Worm (Caenorhabditis elegans) whole organism, young adult: ENCODE data around the gene drp-1.

Source experiments
- B0019.2 ChIP-seq: fragments of 200-800 bp; sonication (Bioruptor generic); conservative IDR thresholded peaks from 2 replicates; pipeline ENCODE4 v1.3.6; 2022; ENCODE audit warnings: missing genetic modification reagents, missing genetic modification characterization, missing compliant biosample characterization
- B0035.1 ChIP-seq: sonication (generic microtip); optimal IDR thresholded peaks from 2 replicates; lab custom pipeline; 2016; ENCODE audit warnings: missing genetic modification characterization, mild to moderate bottlenecking, missing compliant biosample characterization, missing genotype, missing genetic modification reagents
- F37B4.10 ChIP-seq: fragments of 200-800 bp; sonication (Bioruptor generic); IDR thresholded peaks from 2 replicates; pipeline ENCODE4 v1.3.6; 2022; ENCODE audit warnings: missing genetic modification characterization, missing compliant biosample characterization
- F57C9.4 ChIP-seq: sonication (generic microtip); optimal IDR thresholded peaks from 2 replicates; lab custom pipeline; 2017; ENCODE audit warnings: mild to moderate bottlenecking, missing genetic modification characterization, missing compliant biosample characterization
- K12H6.12 ChIP-seq: fragments of 200-800 bp; sonication (Bioruptor generic); optimal IDR thresholded peaks from 2 replicates; lab custom pipeline; 2018; ENCODE audit warnings: mild to moderate bottlenecking, missing genetic modification characterization, missing compliant biosample characterization
- Y56A3A.18 ChIP-seq: fragments of 200-800 bp; sonication (Bioruptor generic); IDR thresholded peaks from 2 replicates; pipeline ENCODE4 v1.3.6; 2022; ENCODE audit warnings: missing genetic modification reagents, missing genetic modification characterization, missing compliant biosample characterization
- Y67H2A.10 ChIP-seq: fragments of 200-800 bp; sonication (Bioruptor generic); conservative IDR thresholded peaks from 2 replicates; pipeline ENCODE4 v1.3.6; 2022; ENCODE audit warnings: missing genetic modification reagents, missing genetic modification characterization, missing compliant biosample characterization
- Y95B8A.8 ChIP-seq: fragments of 200-800 bp; sonication (Bioruptor generic); IDR thresholded peaks from 2 replicates; pipeline ENCODE4 v1.3.6; 2022; ENCODE audit warnings: missing genetic modification reagents, missing genetic modification characterization, missing compliant biosample characterization
- aptf-2 ChIP-seq: fragments of 200-800 bp; sonication (Bioruptor generic); conservative IDR thresholded peaks from 2 replicates; pipeline ENCODE4 v1.3.6; 2022; ENCODE audit warnings: missing genetic modification reagents, missing genetic modification characterization, missing compliant biosample characterization
- atf-7 ChIP-seq: sonication (generic microtip); optimal IDR thresholded peaks from 2 replicates; lab custom pipeline; 2017; ENCODE audit warnings: mild to moderate bottlenecking, missing genetic modification characterization, missing compliant biosample characterization
- athp-1 ChIP-seq: sonication (generic microtip); optimal IDR thresholded peaks from 2 replicates; lab custom pipeline; 2017; ENCODE audit warnings: mild to moderate bottlenecking, missing genetic modification characterization, missing compliant biosample characterization
- attf-6 ChIP-seq: fragments of 200-800 bp; sonication (Bioruptor generic); IDR thresholded peaks from 2 replicates; pipeline ENCODE4 v1.3.6; 2022; ENCODE audit warnings: missing genetic modification reagents, missing genetic modification characterization, missing compliant biosample characterization
- bed-2 ChIP-seq: fragments of 200-800 bp; sonication (Bioruptor generic); IDR thresholded peaks from 2 replicates; pipeline ENCODE4 v1.3.6; 2022; ENCODE audit warnings: missing genetic modification reagents, missing genetic modification characterization, missing compliant biosample characterization
- cebp-1 ChIP-seq, 2 experiments: fragments of 200-800 bp in 1 of 2; sonication (Bioruptor generic) in 1 of 2; sonication (generic microtip) in 1 of 2; IDR thresholded peaks in 1 of 2; optimal IDR thresholded peaks in 1 of 2; 2 replicates each; pipeline versions ENCODE4 v1.3.6 to Lab custom; 2017 to 2022; ENCODE audit warnings: missing compliant biosample characterization in 2 of 2, missing genetic modification characterization in 2 of 2, mild to moderate bottlenecking in 1 of 2, missing genetic modification reagents in 1 of 2, moderate library complexity in 1 of 2
- cebp-2 ChIP-seq: fragments of 200-800 bp; sonication (Bioruptor generic); IDR thresholded peaks from 2 replicates; pipeline ENCODE4 v1.3.6; 2022; ENCODE audit warnings: missing genetic modification characterization, missing compliant biosample characterization
- ceh-27 ChIP-seq: fragments of 200-800 bp; sonication (Bioruptor generic); optimal IDR thresholded peaks from 2 replicates; lab custom pipeline; 2018; ENCODE audit warnings: mild to moderate bottlenecking, missing genetic modification characterization, moderate library complexity, missing compliant biosample characterization
- chd-7 ChIP-seq: sonication (generic microtip); optimal IDR thresholded peaks from 2 replicates; lab custom pipeline; 2016; ENCODE audit warnings: mild to moderate bottlenecking, missing genetic modification characterization, moderate library complexity, missing compliant biosample characterization
- dox-1 ChIP-seq: fragments of 200-800 bp; sonication (Bioruptor generic); IDR thresholded peaks from 2 replicates; pipeline ENCODE4 v1.3.6; 2022; ENCODE audit warnings: missing genetic modification reagents, missing genetic modification characterization, missing compliant biosample characterization
- dpl-1 ChIP-seq: fragments of 150-350 bp; optimal IDR thresholded peaks from 2 replicates; lab custom pipeline; 2014; ENCODE audit warnings: missing biosample characterization, missing genetic modification reagents, missing genetic modification characterization
- efl-1 ChIP-seq: fragments of 150-350 bp; optimal IDR thresholded peaks from 2 replicates; lab custom pipeline; 2014; ENCODE audit warnings: missing biosample characterization, missing genetic modification reagents, missing genetic modification characterization
- egl-44 ChIP-seq: fragments of 200-800 bp; sonication (Bioruptor generic); IDR thresholded peaks from 2 replicates; pipeline ENCODE4 v1.3.6; 2022; ENCODE audit warnings: missing genetic modification reagents, missing genetic modification characterization, missing compliant biosample characterization
- fkh-3 ChIP-seq: sonication (generic microtip); optimal IDR thresholded peaks from 2 replicates; lab custom pipeline; 2016; ENCODE audit warnings: mild to moderate bottlenecking, missing genetic modification characterization, missing compliant biosample characterization
- hmg-1.2 ChIP-seq: fragments of 200-800 bp; sonication (Bioruptor generic); IDR thresholded peaks from 2 replicates; pipeline ENCODE4 v1.3.6; 2022; ENCODE audit warnings: missing genetic modification reagents, missing genetic modification characterization, missing compliant biosample characterization
- hmg-20 ChIP-seq: fragments of 200-800 bp; sonication (Bioruptor generic); IDR thresholded peaks from 2 replicates; pipeline ENCODE4 v1.3.6; 2022; ENCODE audit warnings: missing genetic modification reagents, missing genetic modification characterization, missing compliant biosample characterization
- hrde-1 ChIP-seq: sonication (generic microtip); optimal IDR thresholded peaks from 2 replicates; lab custom pipeline; 2016; ENCODE audit warnings: missing genetic modification characterization, mild to moderate bottlenecking, missing compliant biosample characterization, moderate library complexity, missing genotype, missing genetic modification reagents, borderline replicate concordance
- lag-1 ChIP-seq: fragments of 200-800 bp; sonication (Bioruptor generic); IDR thresholded peaks from 2 replicates; pipeline ENCODE4 v1.3.6; 2022; ENCODE audit warnings: missing genetic modification reagents, missing genetic modification characterization, missing compliant biosample characterization
- lin-40 ChIP-seq: sonication (generic microtip); optimal IDR thresholded peaks from 2 replicates; lab custom pipeline; 2016; ENCODE audit warnings: missing genetic modification characterization, mild to moderate bottlenecking, missing compliant biosample characterization, missing genotype, missing genetic modification reagents
- lsl-1 ChIP-seq: fragments of 200-800 bp; sonication (Bioruptor generic); optimal IDR thresholded peaks from 2 replicates; lab custom pipeline; 2018; ENCODE audit warnings: mild to moderate bottlenecking, missing genetic modification characterization, moderate library complexity, missing compliant biosample characterization
- lsy-27 ChIP-seq: sonication (generic microtip); optimal IDR thresholded peaks from 2 replicates; lab custom pipeline; 2017; ENCODE audit warnings: missing genetic modification characterization, mild to moderate bottlenecking, missing compliant biosample characterization, antibody characterized with exemption, missing genotype, borderline replicate concordance; ENCODE audit not compliant: insufficient read depth
- madf-3 ChIP-seq: fragments of 200-800 bp; sonication (Bioruptor generic); IDR thresholded peaks from 2 replicates; pipeline ENCODE4 v1.3.6; 2022; ENCODE audit warnings: missing genetic modification reagents, missing genetic modification characterization, missing compliant biosample characterization
- nfya-1 ChIP-seq: sonication (generic microtip); optimal IDR thresholded peaks from 2 replicates; lab custom pipeline; 2017; ENCODE audit warnings: antibody characterized with exemption, missing compliant biosample characterization, missing genetic modification characterization, borderline replicate concordance; ENCODE audit not compliant: insufficient read depth
- nhr-90 ChIP-seq: sonication (generic microtip); optimal IDR thresholded peaks from 2 replicates; lab custom pipeline; 2016; ENCODE audit warnings: missing genotype, mild to moderate bottlenecking, missing genetic modification characterization, missing compliant biosample characterization
- rec-8 ChIP-seq, 2 experiments: sonication (generic microtip); optimal IDR thresholded peaks; 2 replicates each; lab custom pipeline; 2016; ENCODE audit warnings: mild to moderate bottlenecking in 2 of 2, missing genetic modification characterization in 2 of 2, missing genetic modification reagents in 2 of 2, missing genotype in 2 of 2, missing biosample characterization in 1 of 2, missing compliant biosample characterization in 1 of 2, moderate library complexity in 1 of 2
- rpc-1 ChIP-seq, 2 experiments: fragments of 150-350 bp in 1 of 2; sonication (generic microtip) in 1 of 2; optimal IDR thresholded peaks; 2 replicates each; lab custom pipeline; 2014 to 2018; ENCODE audit warnings: missing biosample characterization in 1 of 2, missing genetic modification characterization in 1 of 2, missing genetic modification reagents in 1 of 2, missing genotype in 1 of 2
- sea-2 ChIP-seq: fragments of 200-800 bp; sonication (Bioruptor generic); IDR thresholded peaks from 2 replicates; pipeline ENCODE4 v1.3.6; 2022; ENCODE audit warnings: missing genetic modification characterization, missing compliant biosample characterization
- snpc-1.3 ChIP-seq: sonication (generic microtip); optimal IDR thresholded peaks from 2 replicates; lab custom pipeline; 2017; ENCODE audit warnings: missing genetic modification characterization, mild to moderate bottlenecking, missing compliant biosample characterization, antibody characterized with exemption, moderate library complexity, missing genotype, missing genetic modification reagents; ENCODE audit not compliant: insufficient read depth
- snpc-3.4 ChIP-seq: sonication (generic microtip); optimal IDR thresholded peaks from 2 replicates; lab custom pipeline; 2017; ENCODE audit warnings: missing genetic modification characterization, mild to moderate bottlenecking, missing compliant biosample characterization, antibody characterized with exemption, moderate library complexity, missing genotype, missing genetic modification reagents
- snpc-4 ChIP-seq, 5 experiments: fragments of 150-350 bp in 1 of 5; sonication (generic microtip) in 4 of 5; optimal IDR thresholded peaks; 2 replicates each; lab custom pipeline; 2014 to 2018; ENCODE audit warnings: missing genetic modification characterization in 5 of 5, missing biosample characterization in 3 of 5, antibody characterized with exemption in 2 of 5, mild to moderate bottlenecking in 2 of 5, missing compliant biosample characterization in 2 of 5, missing genotype in 2 of 5, moderate library complexity in 2 of 5, missing genetic modification reagents in 1 of 5
- sptf-2 ChIP-seq: fragments of 200-800 bp; sonication (Bioruptor generic); optimal IDR thresholded peaks from 2 replicates; lab custom pipeline; 2018; ENCODE audit warnings: mild to moderate bottlenecking, missing genetic modification characterization, missing compliant biosample characterization
- tlf-1 ChIP-seq: fragments of 200-800 bp; sonication (Bioruptor generic); optimal IDR thresholded peaks from 2 replicates; lab custom pipeline; 2018; ENCODE audit warnings: mild to moderate bottlenecking, missing genetic modification characterization, missing compliant biosample characterization
- xnd-1 ChIP-seq: sonication (generic microtip); optimal IDR thresholded peaks from 2 replicates; lab custom pipeline; 2016; ENCODE audit warnings: missing genotype, missing genetic modification reagents, missing genetic modification characterization, missing compliant biosample characterization
- zim-3 ChIP-seq: sonication (generic microtip); optimal IDR thresholded peaks from 2 replicates; lab custom pipeline; 2017; ENCODE audit warnings: mild to moderate bottlenecking, missing genetic modification characterization, moderate library complexity, missing compliant biosample characterization
- ztf-18 ChIP-seq: sonication (generic microtip); optimal IDR thresholded peaks from 2 replicates; lab custom pipeline; 2016; ENCODE audit warnings: missing genotype, mild to moderate bottlenecking, missing genetic modification characterization, missing compliant biosample characterization

The drp-1 gene

DNA sequence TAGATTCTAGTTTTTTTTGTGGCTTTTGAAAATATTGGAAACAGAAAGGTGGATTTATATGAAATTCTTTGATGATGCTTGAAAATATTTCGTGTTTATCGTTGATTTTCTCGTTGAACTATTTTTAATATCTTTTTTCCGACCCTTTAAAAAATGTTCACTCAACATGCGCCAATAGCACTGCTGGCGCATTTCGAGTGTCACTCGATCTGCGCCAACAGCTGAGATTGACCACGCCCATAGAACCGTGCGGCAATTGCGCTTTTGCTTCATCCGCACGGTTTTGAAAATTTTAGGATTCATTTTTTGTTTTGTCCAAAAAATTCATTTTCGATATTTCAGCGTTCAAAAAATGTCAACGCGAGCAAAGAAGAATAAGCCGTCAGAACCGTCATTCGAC, 3.0 kb downstream of the drp-1 start, which contains the start of gene tebp-2 (continued):
- TF ChIP-seq nfya-1: no peak
- TF ChIP-seq fkh-3: peak; percentile 43
- no peak for TF ChIP-seq lsy-27 (tag; lab: Kevin White, UChicago)
- no peak for TF ChIP-seq zim-3 (tag; lab: Kevin White, UChicago)
- no peak for TF ChIP-seq B0035.1 (tag; lab: Kevin White, UChicago)
- TF ChIP-seq sptf-2 (GFP tag; lab: Kevin White, UChicago): no peak
- no peak for TF ChIP-seq nhr-90 (tag; lab: Kevin White, UChicago)
- TF ChIP-seq K12H6.12: no peak
- no peak for TF ChIP-seq chd-7 (tag; lab: Kevin White, UChicago)
- TF ChIP-seq dox-1 (GFP tag; lab: Robert Waterston, UW): peak; percentile 80
- TF ChIP-seq madf-3 (GFP tag; lab: Robert Waterston, UW): peak; percentile 69; the same call in 1 of the 2 replicates
- peak; percentile 83 for TF ChIP-seq F57C9.4 (tag; lab: Kevin White, UChicago)
- TF ChIP-seq, all 124 proteins: peak for 48

DNA sequence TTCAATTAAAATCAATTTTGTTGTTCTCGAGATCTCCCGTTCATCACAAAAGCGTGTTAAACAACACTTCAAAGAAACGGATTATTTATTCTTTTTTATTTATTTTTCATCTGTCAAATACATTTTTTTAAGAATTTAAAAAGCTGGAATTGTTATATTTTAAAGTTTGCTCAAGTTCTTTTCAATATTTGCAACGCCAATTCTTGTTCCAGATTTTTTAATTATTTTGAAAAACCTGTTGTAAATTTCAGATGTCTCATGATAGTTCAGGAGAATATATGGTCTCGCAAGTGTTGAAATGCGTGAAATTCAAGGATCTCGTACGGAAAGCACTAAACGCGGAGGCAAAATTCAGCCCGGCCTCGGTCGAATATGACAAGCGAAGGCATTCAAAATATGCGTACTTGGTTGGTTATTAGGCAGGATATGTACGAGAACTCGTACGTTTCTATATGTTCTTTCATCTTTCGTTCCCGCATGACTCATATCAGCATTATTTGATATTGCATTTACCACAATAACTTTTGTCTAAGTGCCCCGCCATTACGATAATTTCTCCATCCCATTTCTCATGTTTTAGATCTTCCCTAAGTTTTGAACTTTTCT, 6.4 kb downstream of the drp-1 start, which contains the start of gene cec-6:
Gene cec-6 (plus strand): TSS at position 252 of the 606 bp plus-strand sequence.
- TF ChIP-seq atf-7 (tag; lab: Kevin White, UChicago) (peak; percentile 46), egl-44 (GFP tag; lab: Robert Waterston, UW) (no peak), nhr-90 (tag; lab: Kevin White, UChicago) (no peak), Y67H2A.10 (GFP tag; lab: Robert Waterston, UW) (no peak), rec-8 (tag; optimal IDR thresholded peaks at IDR 0.05; lab: Kevin White, UChicago) (no peak), dox-1 (GFP tag; lab: Robert Waterston, UW) (no peak), hmg-20 (GFP tag; lab: Robert Waterston, UW) (no peak), snpc-4 (GFP tag; optimal IDR thresholded peaks at IDR 0.05; lab: Kevin White, UChicago) (peak; percentile 68), snpc-4 (tag; optimal IDR thresholded peaks at IDR 0.05; lab: Kevin White, UChicago) (peak in 1 of 4 experiments; percentile 81), ceh-27 (GFP tag; lab: Kevin White, UChicago) (no peak), athp-1 (tag; lab: Kevin White, UChicago) (peak; percentile 34), K12H6.12 (no peak), lin-40 (tag; lab: Kevin White, UChicago) (no peak), rpc-1 (optimal IDR thresholded peaks at IDR 0.05; lab: Kevin White, UChicago) (no peak), rpc-1 (tag; optimal IDR thresholded peaks at IDR 0.05; lab: Kevin White, UChicago) (no peak), Y95B8A.8 (no peak), xnd-1 (tag; lab: Kevin White, UChicago) (no peak), dpl-1 (GFP tag; lab: Kevin White, UChicago) (no peak), ztf-18 (tag; lab: Kevin White, UChicago) (peak; percentile 4), cebp-1 (GFP tag; IDR thresholded peaks at IDR 0.05; lab: Robert Waterston, UW) (no peak), cebp-1 (tag; optimal IDR thresholded peaks at IDR 0.05; lab: Kevin White, UChicago) (no peak), snpc-1.3 (tag; lab: Kevin White, UChicago) (no peak), lsl-1 (no peak), attf-6 (GFP tag; lab: Robert Waterston, UW) (no peak), aptf-2 (GFP tag; lab: Robert Waterston, UW) (no peak), bed-2 (GFP tag; lab: Robert Waterston, UW) (no peak), snpc-3.4 (peak; percentile 25), F37B4.10 (GFP tag; lab: Robert Waterston, UW) (no peak), sea-2 (no peak), tlf-1 (GFP tag; lab: Kevin White, UChicago) (peak; percentile 24), efl-1 (GFP tag; lab: Kevin White, UChicago) (no peak), chd-7 (tag; lab: Kevin White, UChicago) (peak; percentile 43), lag-1 (no peak), hmg-1.2 (GFP tag; lab: Robert Waterston, UW) (peak; percentile 11; the same call in 1 of the 2 replicates), hrde-1 (tag; lab: Kevin White, UChicago) (peak; percentile 65), B0019.2 (GFP tag; lab: Robert Waterston, UW) (no peak), cebp-2 (GFP tag; lab: Robert Waterston, UW) (no peak), Y56A3A.18 (GFP tag; lab: Robert Waterston, UW) (no peak)
